Worm (Caenorhabditis elegans) whole organism, L1 larva: ENCODE measurements around the gene C09F12.3.

Experiments
- C04F5.9 ChIP-seq: sonication (generic microtip); optimal IDR thresholded peaks from 2 replicates; lab custom pipeline; 2016; ENCODE audit warnings: missing genetic modification characterization, missing compliant biosample characterization
- C16A3.4 ChIP-seq: fragments of 150-350 bp; optimal IDR thresholded peaks from 2 replicates; lab custom pipeline; 2014; ENCODE audit warnings: missing biosample characterization, missing genetic modification characterization
- C34B4.2 ChIP-seq: sonication (generic microtip); optimal IDR thresholded peaks from 2 replicates; lab custom pipeline; 2017; ENCODE audit warnings: mild to moderate bottlenecking, missing genetic modification characterization, missing compliant biosample characterization
- Y116A8C.19 ChIP-seq: sonication (generic microtip); optimal IDR thresholded peaks from 2 replicates; lab custom pipeline; 2016; ENCODE audit warnings: missing compliant biosample characterization, missing genetic modification characterization, borderline replicate concordance
- alr-1 ChIP-seq: fragments of 200-800 bp; sonication (Bioruptor generic); optimal IDR thresholded peaks from 2 replicates; lab custom pipeline; 2018; ENCODE audit warnings: borderline replicate concordance, mild to moderate bottlenecking, missing genetic modification characterization, missing compliant biosample characterization
- aly-2 ChIP-seq: fragments of 150-350 bp; optimal IDR thresholded peaks from 2 replicates; lab custom pipeline; 2014; ENCODE audit warnings: missing biosample characterization, missing genetic modification characterization
- blmp-1 ChIP-seq: fragments of 150-350 bp; optimal IDR thresholded peaks from 2 replicates; lab custom pipeline; 2014; ENCODE audit warnings: missing biosample characterization, missing genetic modification characterization
- ceh-8 ChIP-seq: fragments of 200-800 bp; sonication (Bioruptor generic); optimal IDR thresholded peaks from 2 replicates; lab custom pipeline; 2018; ENCODE audit warnings: mild to moderate bottlenecking, missing genetic modification characterization, moderate library complexity, missing compliant biosample characterization
- ceh-88 ChIP-seq: fragments of 200-800 bp; sonication (Bioruptor generic); IDR thresholded peaks from 2 replicates; pipeline ENCODE4 v1.3.6; 2022; ENCODE audit warnings: missing genetic modification characterization, missing compliant biosample characterization
- ceh-90 ChIP-seq: sonication (generic microtip); optimal IDR thresholded peaks from 2 replicates; lab custom pipeline; 2016; ENCODE audit warnings: missing genetic modification characterization, missing compliant biosample characterization
- dsc-1 ChIP-seq: sonication (generic microtip); optimal IDR thresholded peaks from 2 replicates; lab custom pipeline; 2016; ENCODE audit warnings: mild to moderate bottlenecking, missing genetic modification characterization, missing compliant biosample characterization
- egl-13 ChIP-seq: sonication (generic microtip); optimal IDR thresholded peaks from 2 replicates; lab custom pipeline; 2016; ENCODE audit warnings: missing genotype, missing genetic modification reagents, missing genetic modification characterization, missing compliant biosample characterization
- elt-3 ChIP-seq, 6 experiments: fragments of 150-350 bp in 1 of 6; sonication (generic microtip); optimal IDR thresholded peaks; 2 replicates each; lab custom pipeline; 2017 to 2018; ENCODE audit warnings: missing biosample characterization in 6 of 6, missing genetic modification characterization in 6 of 6, inconsistent platforms in 1 of 6
- fkh-10 ChIP-seq: sonication (generic microtip); optimal IDR thresholded peaks from 2 replicates; lab custom pipeline; 2017; ENCODE audit warnings: missing biosample characterization, missing genetic modification reagents, missing genetic modification characterization
- fkh-4 ChIP-seq: sonication (generic microtip); optimal IDR thresholded peaks from 2 replicates; lab custom pipeline; 2016; ENCODE audit warnings: missing compliant biosample characterization, missing genetic modification characterization, borderline replicate concordance
- fkh-8 ChIP-seq: sonication (generic microtip); optimal IDR thresholded peaks from 2 replicates; lab custom pipeline; 2016; ENCODE audit warnings: mild to moderate bottlenecking, missing genetic modification characterization, missing compliant biosample characterization
- fos-1 ChIP-seq: fragments of 150-350 bp; optimal IDR thresholded peaks from 2 replicates; lab custom pipeline; 2014; ENCODE audit warnings: missing biosample characterization, missing genetic modification characterization
- hlh-4 ChIP-seq: sonication (generic microtip); optimal IDR thresholded peaks from 2 replicates; lab custom pipeline; 2016; ENCODE audit warnings: mild to moderate bottlenecking, missing genetic modification characterization, missing compliant biosample characterization
- isw-1 ChIP-seq: fragments of 200-800 bp; sonication (Bioruptor generic); IDR thresholded peaks from 2 replicates; pipeline ENCODE4 v1.3.6; 2022; ENCODE audit warnings: missing genetic modification characterization, missing compliant biosample characterization
- lin-13 ChIP-seq: fragments of 150-350 bp; optimal IDR thresholded peaks from 2 replicates; lab custom pipeline; 2014; ENCODE audit warnings: missing biosample characterization, missing genetic modification reagents, missing genetic modification characterization
- lin-14 ChIP-seq: fragments of 200-800 bp; sonication (Bioruptor generic); optimal IDR thresholded peaks from 2 replicates; lab custom pipeline; 2018; ENCODE audit warnings: mild to moderate bottlenecking, missing genetic modification characterization, moderate library complexity, missing compliant biosample characterization
- lin-35 ChIP-seq, 2 experiments: fragments of 150-350 bp; optimal IDR thresholded peaks; 2 replicates each; lab custom pipeline; 2014; ENCODE audit warnings: missing biosample characterization in 2 of 2, missing genetic modification characterization in 2 of 2, missing genetic modification reagents in 2 of 2
- lin-39 ChIP-seq: fragments of 150-350 bp; optimal IDR thresholded peaks from 2 replicates; lab custom pipeline; 2014; ENCODE audit warnings: missing biosample characterization, missing genetic modification reagents, missing genetic modification characterization
- lsy-2 ChIP-seq, 2 experiments: fragments of 150-350 bp; optimal IDR thresholded peaks; 2 replicates each; lab custom pipeline; 2014; ENCODE audit warnings: missing biosample characterization in 2 of 2, missing genetic modification characterization in 2 of 2
- mdl-1 ChIP-seq, 2 experiments: fragments of 150-350 bp; optimal IDR thresholded peaks; 2 replicates each; lab custom pipeline; 2014 to 2017; ENCODE audit warnings: missing biosample characterization in 2 of 2, missing genetic modification characterization in 2 of 2, inconsistent platforms in 1 of 2
- mep-1 ChIP-seq: fragments of 150-350 bp; optimal IDR thresholded peaks from 2 replicates; lab custom pipeline; 2014; ENCODE audit warnings: missing biosample characterization, missing genetic modification characterization
- nhr-12 ChIP-seq: sonication (generic microtip); optimal IDR thresholded peaks from 2 replicates; lab custom pipeline; 2017; ENCODE audit warnings: missing biosample characterization, missing genetic modification characterization
- nhr-19 ChIP-seq: fragments of 200-800 bp; sonication (Bioruptor generic); conservative IDR thresholded peaks from 2 replicates; pipeline ENCODE4 v1.3.6; 2022; ENCODE audit warnings: missing genetic modification characterization, missing compliant biosample characterization
- nhr-20 ChIP-seq: sonication (generic microtip); optimal IDR thresholded peaks from 2 replicates; lab custom pipeline; 2016; ENCODE audit warnings: mild to moderate bottlenecking, missing genetic modification characterization, missing compliant biosample characterization
- nhr-28 ChIP-seq: fragments of 150-350 bp; optimal IDR thresholded peaks from 2 replicates; lab custom pipeline; 2014; ENCODE audit warnings: missing biosample characterization, missing genetic modification characterization
- nhr-47 ChIP-seq: sonication (generic microtip); optimal IDR thresholded peaks from 2 replicates; lab custom pipeline; 2016; ENCODE audit warnings: mild to moderate bottlenecking, missing genetic modification characterization, moderate library complexity, missing compliant biosample characterization
- nhr-71 ChIP-seq: sonication (generic microtip); optimal IDR thresholded peaks from 2 replicates; lab custom pipeline; 2016; ENCODE audit warnings: mild to moderate bottlenecking, missing genetic modification characterization, moderate library complexity, missing compliant biosample characterization
- nhr-76 ChIP-seq: sonication (generic microtip); optimal IDR thresholded peaks from 2 replicates; lab custom pipeline; 2017; ENCODE audit warnings: missing biosample characterization, missing genetic modification characterization
- nhr-90 ChIP-seq: sonication (generic microtip); optimal IDR thresholded peaks from 2 replicates; lab custom pipeline; 2016; ENCODE audit warnings: mild to moderate bottlenecking, missing genetic modification characterization, missing compliant biosample characterization; ENCODE audit not compliant: poor library complexity
- pax-3 ChIP-seq: fragments of 200-800 bp; sonication (Bioruptor generic); optimal IDR thresholded peaks from 2 replicates; lab custom pipeline; 2018; ENCODE audit warnings: mild to moderate bottlenecking, missing genetic modification characterization, moderate library complexity, missing compliant biosample characterization
- rnt-1 ChIP-seq: sonication (generic microtip); optimal IDR thresholded peaks from 2 replicates; lab custom pipeline; 2016; ENCODE audit warnings: mild to moderate bottlenecking, missing genetic modification characterization, moderate library complexity, missing compliant biosample characterization
- skn-1 ChIP-seq: fragments of 150-350 bp; optimal IDR thresholded peaks from 2 replicates; lab custom pipeline; 2014; ENCODE audit warnings: missing biosample characterization, missing genetic modification characterization
- snpc-4 ChIP-seq: fragments of 150-350 bp; optimal IDR thresholded peaks from 2 replicates; lab custom pipeline; 2014; ENCODE audit warnings: missing biosample characterization, missing genetic modification characterization
- snu-23 ChIP-seq: sonication (generic microtip); optimal IDR thresholded peaks from 2 replicates; lab custom pipeline; 2016; ENCODE audit warnings: missing genetic modification characterization, missing compliant biosample characterization
- sox-4 ChIP-seq: sonication (generic microtip); optimal IDR thresholded peaks from 2 replicates; lab custom pipeline; 2016; ENCODE audit warnings: missing genetic modification characterization, missing compliant biosample characterization
- sptf-1 ChIP-seq: fragments of 150-350 bp; optimal IDR thresholded peaks from 2 replicates; lab custom pipeline; 2014; ENCODE audit warnings: missing biosample characterization, missing genetic modification characterization
- sup-37 ChIP-seq: fragments of 200-800 bp; sonication (Bioruptor generic); optimal IDR thresholded peaks from 2 replicates; lab custom pipeline; 2018; ENCODE audit warnings: mild to moderate bottlenecking, missing genetic modification characterization, missing compliant biosample characterization
- swsn-7 ChIP-seq: sonication (generic microtip); optimal IDR thresholded peaks from 2 replicates; lab custom pipeline; 2016; ENCODE audit warnings: missing genetic modification characterization, missing compliant biosample characterization
- tbx-2 ChIP-seq: sonication (generic microtip); optimal IDR thresholded peaks from 2 replicates; lab custom pipeline; 2016; ENCODE audit warnings: missing genetic modification characterization, missing compliant biosample characterization
- tlp-1 ChIP-seq: fragments of 150-350 bp; optimal IDR thresholded peaks from 2 replicates; lab custom pipeline; 2014; ENCODE audit warnings: missing biosample characterization, missing genetic modification characterization
- unc-130 ChIP-seq: fragments of 150-350 bp; optimal IDR thresholded peaks from 2 replicates; lab custom pipeline; 2017; ENCODE audit warnings: missing biosample characterization, missing genetic modification characterization, inconsistent platforms
- unc-98 ChIP-seq: fragments of 200-800 bp; sonication (Bioruptor generic); IDR thresholded peaks from 2 replicates; pipeline ENCODE4 v1.3.6; 2022; ENCODE audit warnings: missing genetic modification characterization, missing compliant biosample characterization
- vab-15 ChIP-seq: sonication (generic microtip); optimal IDR thresholded peaks from 2 replicates; lab custom pipeline; 2017; ENCODE audit warnings: missing genotype, mild to moderate bottlenecking, missing genetic modification characterization, missing compliant biosample characterization
- ztf-11 ChIP-seq, 2 experiments: sonication (generic microtip); optimal IDR thresholded peaks; 2 replicates each; lab custom pipeline; 2016 to 2017; ENCODE audit warnings: missing genetic modification characterization in 2 of 2, missing biosample characterization in 1 of 2, missing compliant biosample characterization in 1 of 2

C09F12.3 gene

DNA sequence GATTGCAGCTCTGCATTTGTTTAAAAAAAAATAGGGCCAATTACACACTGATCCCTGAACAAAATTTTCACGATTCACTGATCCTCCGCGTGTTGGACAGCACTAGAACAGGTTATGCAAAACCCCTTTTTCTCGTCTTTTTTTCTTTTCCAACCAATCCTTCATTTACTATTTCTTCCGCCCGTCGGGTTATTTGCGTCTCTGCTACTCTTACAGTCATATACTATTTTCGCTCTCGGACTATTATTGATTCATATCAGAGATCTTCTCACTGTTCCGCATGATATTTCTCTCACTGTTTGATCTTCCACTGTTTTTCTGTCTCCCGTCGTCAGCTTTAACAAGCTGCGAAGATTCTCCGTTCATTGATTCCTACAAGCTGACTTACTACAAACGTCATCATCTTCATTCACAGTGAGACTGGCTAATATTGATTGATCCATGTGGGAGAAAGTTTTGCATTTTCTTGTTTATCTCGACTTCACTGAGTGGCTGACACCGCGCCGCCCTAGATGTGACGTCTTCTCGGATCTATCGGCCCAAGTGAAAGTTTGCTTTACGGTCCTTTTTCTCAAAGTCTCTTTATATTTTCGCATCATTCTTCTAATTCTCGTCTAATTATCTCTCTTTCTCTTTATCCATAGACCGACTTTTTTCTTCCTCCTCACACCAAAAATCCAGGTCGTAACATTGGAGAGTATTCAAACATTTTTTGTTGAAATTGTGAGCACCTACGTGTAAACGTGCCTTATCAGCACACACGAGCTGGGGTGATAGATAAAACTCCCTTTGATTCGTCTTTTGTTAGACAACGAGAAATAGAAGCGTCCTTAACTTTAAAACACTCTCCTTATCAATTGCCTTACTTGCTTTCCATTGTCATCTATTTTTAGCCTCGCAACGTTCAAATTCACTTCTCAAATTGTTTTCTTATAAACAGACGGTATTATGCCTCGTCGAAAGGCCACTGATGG is 6.3 kb downstream of the C09F12.3 start (continued):
- no peak for TF ChIP-seq sox-4 (tag; lab: Kevin White, UChicago)
- peak in 1 of 2 experiments; percentile 11 for TF ChIP-seq lsy-2 (tag; optimal IDR thresholded peaks at IDR 0.05; lab: Kevin White, UChicago)
- no peak for TF ChIP-seq nhr-76 (tag; lab: Kevin White, UChicago)
- no peak for TF ChIP-seq nhr-90 (tag; lab: Kevin White, UChicago)
- TF ChIP-seq snpc-4 (tag; lab: Kevin White, UChicago): no peak
- no peak for TF ChIP-seq tbx-2
- no peak for TF ChIP-seq lin-14 (GFP tag; lab: Kevin White, UChicago)
- no peak for TF ChIP-seq nhr-47
- TF ChIP-seq unc-98 (GFP tag; lab: Robert Waterston, UW): no peak
- no peak for TF ChIP-seq fos-1 (tag; lab: Kevin White, UChicago)
- peak; percentile 8 for TF ChIP-seq swsn-7 (tag; lab: Kevin White, UChicago)
- no peak for TF ChIP-seq tlp-1
- TF ChIP-seq fkh-10 (GFP tag; lab: Kevin White, UChicago): no peak
- TF ChIP-seq alr-1: no peak
- peak in 1 of 6 experiments; percentile 27 for TF ChIP-seq elt-3 (tag; optimal IDR thresholded peaks at IDR 0.05; lab: Kevin White, UChicago)
- TF ChIP-seq isw-1 (GFP tag; lab: Robert Waterston, UW): no peak
- no peak for TF ChIP-seq C34B4.2 (tag; lab: Kevin White, UChicago)
- no peak for TF ChIP-seq dsc-1 (tag; lab: Kevin White, UChicago)
- no peak for TF ChIP-seq lin-39 (tag; lab: Kevin White, UChicago)
- TF ChIP-seq fkh-4: no peak
- TF ChIP-seq egl-13: no peak
- TF ChIP-seq ztf-11 (tag; optimal IDR thresholded peaks at IDR 0.05; lab: Kevin White, UChicago): no peak
- TF ChIP-seq C04F5.9: no peak
- no peak for TF ChIP-seq skn-1
- TF ChIP-seq sptf-1 (tag; lab: Kevin White, UChicago): no peak
- TF ChIP-seq mdl-1 (tag; optimal IDR thresholded peaks at IDR 0.05; lab: Kevin White, UChicago): no peak
- no peak for TF ChIP-seq pax-3
- TF ChIP-seq hlh-4: no peak
- no peak for TF ChIP-seq rnt-1 (tag; lab: Kevin White, UChicago)
- peak in 1 of 2 experiments; percentile 3 for TF ChIP-seq lin-35 (GFP tag; optimal IDR thresholded peaks at IDR 0.05; lab: Kevin White, UChicago)
- no peak for TF ChIP-seq Y116A8C.19
- no peak for TF ChIP-seq nhr-12 (tag; lab: Kevin White, UChicago)
- no peak for TF ChIP-seq vab-15 (tag; lab: Kevin White, UChicago)
- TF ChIP-seq nhr-28: no peak
- no peak for TF ChIP-seq lin-13 (GFP tag; lab: Kevin White, UChicago)
- peak; percentile 99 for TF ChIP-seq blmp-1 (tag; lab: Kevin White, UChicago)
- TF ChIP-seq aly-2 (tag; lab: Kevin White, UChicago): no peak
- no peak for TF ChIP-seq sup-37 (GFP tag; lab: Kevin White, UChicago)
- no peak for TF ChIP-seq ceh-88 (GFP tag; lab: Robert Waterston, UW)
- no peak for TF ChIP-seq fkh-8 (tag; lab: Kevin White, UChicago)
- TF ChIP-seq, all 84 proteins: peak for 12

DNA sequence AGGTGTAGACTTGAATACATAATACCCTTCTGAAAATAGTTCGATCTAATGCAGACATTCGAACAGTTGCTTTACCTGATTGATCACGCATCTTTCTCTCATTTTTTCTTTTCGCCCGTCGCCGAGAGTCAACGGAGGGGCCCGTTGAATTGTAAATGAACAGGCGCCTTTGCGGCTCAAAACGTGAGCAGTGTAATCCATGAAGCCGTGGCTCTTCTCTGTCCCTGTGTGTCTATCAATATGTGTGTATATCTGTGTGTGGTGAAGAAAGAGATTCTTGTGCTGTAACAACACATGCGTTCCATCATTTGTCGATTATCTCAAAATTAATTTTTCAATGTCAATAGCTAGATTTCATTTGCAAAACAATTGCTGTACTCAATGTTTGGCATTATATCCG is 7.1 kb downstream of the C09F12.3 start:
- TF ChIP-seq mep-1 (tag; lab: Kevin White, UChicago): peak; percentile 10
- peak; percentile 85 for TF ChIP-seq lin-14 (GFP tag; lab: Kevin White, UChicago)
- TF ChIP-seq mdl-1 (tag; optimal IDR thresholded peaks at IDR 0.05; lab: Kevin White, UChicago): peak in 1 of 2 experiments; percentile 18
- peak; percentile 46 for TF ChIP-seq nhr-19 (GFP tag; lab: Robert Waterston, UW)
- TF ChIP-seq ceh-8 (GFP tag; lab: Kevin White, UChicago): no peak
- TF ChIP-seq unc-130: peak; percentile 4
- no peak for TF ChIP-seq fkh-8 (tag; lab: Kevin White, UChicago)
- TF ChIP-seq rnt-1 (tag; lab: Kevin White, UChicago): peak; percentile 68
- no peak for TF ChIP-seq ceh-90 (tag; lab: Kevin White, UChicago)
- TF ChIP-seq nhr-71: peak; percentile 72
- peak; percentile 36 for TF ChIP-seq snu-23 (GFP tag; lab: Kevin White, UChicago)
- peak; percentile 16 for TF ChIP-seq nhr-20 (tag; lab: Kevin White, UChicago)
- peak in 1 of 2 experiments; percentile 18 for TF ChIP-seq lsy-2 (tag; optimal IDR thresholded peaks at IDR 0.05; lab: Kevin White, UChicago)
- TF ChIP-seq C16A3.4 (tag; lab: Kevin White, UChicago): no peak
- TF ChIP-seq snpc-4 (tag; lab: Kevin White, UChicago): no peak
